Fruit fly (Drosophila melanogaster) whole organism, pupa: ENCODE measurements around the gene CG43072.
A peak's percentile ranks its signal among the peaks of the same experiment; 100 is the strongest.

Experiments
- CG10348 ChIP-seq: fragments of 200-800 bp; sonication (Bioruptor generic); IDR thresholded peaks from 2 replicates; pipeline ENCODE4 v1.3.6; 2022; ENCODE audit warnings: missing biosample characterization, missing genetic modification characterization
- CG17806 ChIP-seq: fragments of 200-800 bp; sonication (Bioruptor generic); optimal IDR thresholded peaks from 2 replicates; lab custom pipeline; 2018; ENCODE audit warnings: missing biosample characterization, mild to moderate bottlenecking, missing genetic modification characterization, moderate library complexity
- CG4496 ChIP-seq: fragments of 200-800 bp; sonication (Bioruptor generic); IDR thresholded peaks from 3 replicates; pipeline ENCODE4 v1.3.6; 2022; ENCODE audit warnings: missing biosample characterization, missing genetic modification characterization
- CG8301 ChIP-seq: fragments of 200-800 bp; sonication (Bioruptor generic); optimal IDR thresholded peaks from 2 replicates; lab custom pipeline; 2018; ENCODE audit warnings: missing biosample characterization, mild to moderate bottlenecking, missing genetic modification characterization
- CG9948 ChIP-seq: fragments of 200-800 bp; sonication (Bioruptor generic); optimal IDR thresholded peaks from 2 replicates; lab custom pipeline; 2018; ENCODE audit warnings: missing biosample characterization, mild to moderate bottlenecking, missing genetic modification characterization, moderate library complexity
- D1 ChIP-seq: fragments of 200-800 bp; sonication (Bioruptor generic); optimal IDR thresholded peaks from 2 replicates; lab custom pipeline; 2018; ENCODE audit warnings: missing biosample characterization, mild to moderate bottlenecking, missing genetic modification characterization, moderate library complexity
- EcR ChIP-seq: fragments of 200-800 bp; sonication (Bioruptor generic); optimal IDR thresholded peaks from 3 replicates; lab custom pipeline; 2019; ENCODE audit warnings: missing biosample characterization, missing genetic modification characterization, mild to moderate bottlenecking, moderate library complexity, missing genetic modification reagents
- Pif1A ChIP-seq: fragments of 200-800 bp; sonication (Bioruptor generic); optimal IDR thresholded peaks from 3 replicates; lab custom pipeline; 2016; ENCODE audit warnings: missing biosample characterization, missing genetic modification characterization
- Pif1B ChIP-seq: fragments of 200-800 bp; sonication (Bioruptor generic); optimal IDR thresholded peaks from 3 replicates; lab custom pipeline; 2016; ENCODE audit warnings: missing biosample characterization, missing genetic modification characterization

DNA sequence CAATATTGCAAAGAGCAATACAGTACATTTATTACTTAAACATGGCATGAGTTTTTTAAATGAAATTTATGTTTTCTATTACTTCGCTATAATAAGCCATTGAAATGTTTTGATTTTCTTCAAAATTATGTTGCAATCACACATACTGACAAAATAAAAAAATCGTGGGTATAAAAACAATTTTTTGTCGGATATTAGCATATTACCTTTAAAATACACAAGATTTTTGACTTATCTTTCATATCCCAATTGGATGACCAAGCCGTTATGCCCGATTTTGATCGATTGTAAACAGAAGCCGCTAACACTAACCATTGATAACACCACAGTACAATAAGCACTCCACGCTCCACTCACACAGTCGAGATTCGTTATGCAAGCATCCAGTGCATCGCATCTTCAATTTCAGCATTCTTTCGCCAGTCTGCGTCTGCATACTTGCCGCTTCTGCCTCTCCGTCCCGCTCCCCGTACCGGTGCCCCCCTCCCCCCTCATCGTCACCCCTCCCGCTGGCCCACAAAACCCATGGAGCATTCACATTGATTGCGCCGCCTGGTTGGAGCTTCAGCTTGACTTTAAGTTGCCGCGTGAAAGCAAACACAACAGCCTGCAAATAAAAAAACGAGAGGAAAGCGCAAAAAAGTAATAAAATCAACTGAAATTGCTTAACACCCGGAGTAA lies 38.8 kb downstream of the CG43072 start:
- TF ChIP-seq CG9948 = no peak
- no peak for TF ChIP-seq CG17806 (tag; lab: Kevin White, UChicago)
- no peak for TF ChIP-seq Pif1B (GFP tag; lab: Kevin White, UChicago)
- TF ChIP-seq CG8301 (tag; lab: Kevin White, UChicago) = peak; percentile 42
- no peak for TF ChIP-seq D1 (tag; lab: Kevin White, UChicago)
- TF ChIP-seq CG4496 (GFP tag; lab: Robert Waterston, UW) = peak; percentile 49; the same call in 1 of the 3 replicates
- TF ChIP-seq CG10348 = no peak
- TF ChIP-seq EcR (GFP tag; lab: Kevin White, UChicago) = peak; percentile 84
- no peak for TF ChIP-seq Pif1A (GFP tag; lab: Kevin White, UChicago)
